Fruit fly (Drosophila melanogaster) whole organism, embryonic: ENCODE results near the gene CG13403.

Experiments
- BtbVII ChIP-seq: fragments of 200-800 bp; sonication (Bioruptor generic); optimal IDR thresholded peaks from 3 replicates; lab custom pipeline; 2017; ENCODE audit warnings: missing biosample characterization, mild to moderate bottlenecking, missing genetic modification characterization
- CG10979 ChIP-seq: fragments of 200-800 bp; sonication (Bioruptor generic); optimal IDR thresholded peaks from 2 replicates; lab custom pipeline; 2018; ENCODE audit warnings: missing biosample characterization, mild to moderate bottlenecking, missing genetic modification characterization, moderate library complexity
- CG11504 ChIP-seq: fragments of 200-800 bp; sonication (Bioruptor generic); optimal IDR thresholded peaks from 3 replicates; lab custom pipeline; 2019; ENCODE audit warnings: missing biosample characterization, mild to moderate bottlenecking, missing genetic modification characterization, moderate library complexity
- CG12299 ChIP-seq: fragments of 200-800 bp; sonication (Bioruptor generic); optimal IDR thresholded peaks from 2 replicates; lab custom pipeline; 2018; ENCODE audit warnings: missing biosample characterization, mild to moderate bottlenecking, missing genetic modification characterization
- CG13424 ChIP-seq: fragments of 200-800 bp; sonication (Bioruptor generic); optimal IDR thresholded peaks from 2 replicates; lab custom pipeline; 2019; ENCODE audit warnings: missing biosample characterization, mild to moderate bottlenecking, missing genetic modification characterization, moderate library complexity
- CG15601 ChIP-seq: fragments of 200-800 bp; sonication (Bioruptor generic); optimal IDR thresholded peaks from 3 replicates; lab custom pipeline; 2019; ENCODE audit warnings: missing biosample characterization, mild to moderate bottlenecking, missing genetic modification characterization, moderate library complexity
- CG15696 ChIP-seq: fragments of 200-800 bp; sonication (Bioruptor generic); optimal IDR thresholded peaks from 2 replicates; lab custom pipeline; 2019; ENCODE audit warnings: missing biosample characterization, mild to moderate bottlenecking, missing genetic modification characterization, moderate library complexity
- CG17359 ChIP-seq: fragments of 200-800 bp; sonication (Bioruptor generic); optimal IDR thresholded peaks from 3 replicates; lab custom pipeline; 2018; ENCODE audit warnings: missing biosample characterization, mild to moderate bottlenecking, missing genetic modification characterization, moderate library complexity
- CG17361 ChIP-seq: fragments of 200-800 bp; sonication (Bioruptor generic); IDR thresholded peaks from 3 replicates; pipeline ENCODE4 v1.3.6; 2022; ENCODE audit warnings: missing biosample characterization, missing genetic modification characterization
- CG30020 ChIP-seq: fragments of 200-800 bp; optimal IDR thresholded peaks from 2 replicates; lab custom pipeline; 2019; ENCODE audit warnings: missing biosample characterization, mild to moderate bottlenecking, missing genetic modification characterization, moderate library complexity
- CG32532 ChIP-seq: fragments of 200-800 bp; sonication (Bioruptor generic); IDR thresholded peaks from 2 replicates; pipeline ENCODE4 v1.3.6; 2022; ENCODE audit warnings: missing biosample characterization, missing genetic modification characterization
- CG4328 ChIP-seq: fragments of 200-800 bp; sonication (Bioruptor generic); optimal IDR thresholded peaks from 3 replicates; lab custom pipeline; 2017; ENCODE audit warnings: missing biosample characterization, missing genetic modification reagents, missing genetic modification characterization
- CG4617 ChIP-seq: fragments of 200-800 bp; sonication (Bioruptor generic); optimal IDR thresholded peaks from 3 replicates; lab custom pipeline; 2016; ENCODE audit warnings: missing biosample characterization, missing genetic modification characterization, borderline replicate concordance
- CG4730 ChIP-seq: fragments of 200-800 bp; sonication (Bioruptor generic); IDR thresholded peaks from 2 replicates; pipeline ENCODE4 v1.3.6; 2022; ENCODE audit warnings: missing biosample characterization, missing genetic modification characterization
- CG7556 ChIP-seq: fragments of 200-800 bp; sonication (Bioruptor generic); optimal IDR thresholded peaks from 2 replicates; lab custom pipeline; 2017; ENCODE audit warnings: missing biosample characterization, mild to moderate bottlenecking, missing genetic modification characterization
- CG7963 ChIP-seq: fragments of 200-800 bp; sonication (Bioruptor generic); IDR thresholded peaks from 3 replicates; pipeline ENCODE4 v1.3.6; 2022; ENCODE audit warnings: missing biosample characterization, missing genetic modification characterization; ENCODE audit not compliant: partially characterized antibody
- CG9797 ChIP-seq: fragments of 200-800 bp; sonication (Bioruptor generic); optimal IDR thresholded peaks from 3 replicates; lab custom pipeline; 2018; ENCODE audit warnings: missing biosample characterization, mild to moderate bottlenecking, missing genetic modification characterization
- CTCF ChIP-seq: fragments of 200-800 bp; sonication (Bioruptor generic); optimal IDR thresholded peaks from 2 replicates; lab custom pipeline; 2017; ENCODE audit warnings: missing biosample characterization, mild to moderate bottlenecking, missing genetic modification characterization, moderate library complexity
- Chrac-16 ChIP-seq: fragments of 200-800 bp; sonication (Bioruptor generic); optimal IDR thresholded peaks from 3 replicates; lab custom pipeline; 2016; ENCODE audit warnings: missing biosample characterization, missing genetic modification characterization
- CoRest ChIP-seq: fragments of 200-800 bp; sonication (Bioruptor generic); optimal IDR thresholded peaks from 3 replicates; lab custom pipeline; 2018; ENCODE audit warnings: missing biosample characterization, mild to moderate bottlenecking, missing genetic modification characterization, moderate library complexity
- Dp ChIP-seq: fragments of 200-800 bp; sonication (Bioruptor generic); optimal IDR thresholded peaks from 2 replicates; lab custom pipeline; 2018; ENCODE audit warnings: missing biosample characterization, mild to moderate bottlenecking, missing genetic modification characterization, moderate library complexity
- Ets65A ChIP-seq: fragments of 200-800 bp; sonication (Bioruptor generic); peaks from one replicate; lab custom pipeline; 2016; ENCODE audit warnings: missing biosample characterization, missing genetic modification characterization
- Fer1 ChIP-seq: fragments of 200-800 bp; sonication (Bioruptor generic); optimal IDR thresholded peaks from 2 replicates; lab custom pipeline; 2017; ENCODE audit warnings: missing biosample characterization, mild to moderate bottlenecking, missing genetic modification characterization
- Fer3 ChIP-seq: fragments of 200-800 bp; sonication (Bioruptor generic); optimal IDR thresholded peaks from 2 replicates; lab custom pipeline; 2018; ENCODE audit warnings: missing biosample characterization, mild to moderate bottlenecking, missing genetic modification characterization, moderate library complexity
- Myb ChIP-seq: fragments of 200-800 bp; sonication (Bioruptor generic); optimal IDR thresholded peaks from 2 replicates; lab custom pipeline; 2016; ENCODE audit warnings: missing biosample characterization, missing genetic modification characterization
- Sox100B ChIP-seq: fragments of 200-800 bp; sonication (Bioruptor generic); optimal IDR thresholded peaks from 3 replicates; lab custom pipeline; 2018; ENCODE audit warnings: missing biosample characterization, mild to moderate bottlenecking, missing genetic modification characterization
- Sox102F ChIP-seq: fragments of 200-800 bp; sonication (Bioruptor generic); optimal IDR thresholded peaks from 2 replicates; lab custom pipeline; 2018; ENCODE audit warnings: missing biosample characterization, mild to moderate bottlenecking, missing genetic modification characterization, moderate library complexity
- Ssrp ChIP-seq: fragments of 200-800 bp; sonication (Bioruptor generic); optimal IDR thresholded peaks from 2 replicates; lab custom pipeline; 2018; ENCODE audit warnings: missing biosample characterization, mild to moderate bottlenecking, missing genetic modification characterization, moderate library complexity
- Vsx1 ChIP-seq: fragments of 200-800 bp; sonication (Bioruptor generic); optimal IDR thresholded peaks from 2 replicates; lab custom pipeline; 2017; ENCODE audit warnings: missing biosample characterization, mild to moderate bottlenecking, missing genetic modification characterization, missing genetic modification reagents
- Xbp1 ChIP-seq: fragments of 200-800 bp; sonication (Bioruptor generic); optimal IDR thresholded peaks from 3 replicates; lab custom pipeline; 2016; ENCODE audit warnings: missing biosample characterization, mild to moderate bottlenecking, missing genetic modification characterization
- amos ChIP-seq: fragments of 200-800 bp; sonication (Bioruptor generic); IDR thresholded peaks from 2 replicates; pipeline ENCODE4 v1.3.6; 2022; ENCODE audit warnings: missing biosample characterization, missing genetic modification characterization; ENCODE audit not compliant: partially characterized antibody
- bsh ChIP-seq, 2 experiments: fragments of 200-800 bp; sonication (Bioruptor generic); optimal IDR thresholded peaks; 2 replicates each; lab custom pipeline; 2017 to 2018; ENCODE audit warnings: mild to moderate bottlenecking in 2 of 2, missing biosample characterization in 2 of 2, missing genetic modification characterization in 2 of 2, moderate library complexity in 1 of 2
- en ChIP-seq: fragments of 200-800 bp; sonication (Bioruptor generic); optimal IDR thresholded peaks from 2 replicates; lab custom pipeline; 2016; ENCODE audit warnings: missing biosample characterization, missing genetic modification characterization
- fd96Cb ChIP-seq: fragments of 200-800 bp; sonication (Bioruptor generic); optimal IDR thresholded peaks from 2 replicates; lab custom pipeline; 2018; ENCODE audit warnings: missing biosample characterization, mild to moderate bottlenecking, missing genetic modification characterization, moderate library complexity
- ftz-f1 ChIP-seq: fragments of 200-800 bp; sonication (Bioruptor generic); optimal IDR thresholded peaks from 2 replicates; lab custom pipeline; 2016; ENCODE audit warnings: missing biosample characterization, missing genetic modification characterization
- grau ChIP-seq: fragments of 200-800 bp; optimal IDR thresholded peaks from 3 replicates; lab custom pipeline; 2019; ENCODE audit warnings: missing biosample characterization, mild to moderate bottlenecking, missing genetic modification characterization, moderate library complexity
- hbn ChIP-seq: fragments of 200-800 bp; sonication (Bioruptor generic); IDR thresholded peaks from 2 replicates; pipeline ENCODE4 v1.3.6; 2022; ENCODE audit warnings: missing biosample characterization, missing genetic modification characterization; ENCODE audit not compliant: partially characterized antibody
- insv ChIP-seq, 2 experiments: fragments of 200-800 bp; sonication (Bioruptor generic); optimal IDR thresholded peaks; 3 replicates each; lab custom pipeline; 2016 to 2018; ENCODE audit warnings: missing biosample characterization in 2 of 2, missing genetic modification characterization in 2 of 2
- inv ChIP-seq: fragments of 200-800 bp; sonication (Bioruptor generic); IDR thresholded peaks from 2 replicates; pipeline ENCODE4 v1.3.6; 2022; ENCODE audit warnings: missing biosample characterization, missing genetic modification characterization; ENCODE audit not compliant: partially characterized antibody
- knrl ChIP-seq: fragments of 200-800 bp; sonication (Bioruptor generic); IDR thresholded peaks from 3 replicates; pipeline ENCODE4 v1.3.6; 2022; ENCODE audit warnings: missing biosample characterization, missing genetic modification characterization; ENCODE audit not compliant: partially characterized antibody
- lilli ChIP-seq: fragments of 200-800 bp; sonication (Bioruptor generic); optimal IDR thresholded peaks from 3 replicates; lab custom pipeline; 2016; ENCODE audit warnings: missing biosample characterization, missing genetic modification characterization
- lola ChIP-seq, 3 experiments: fragments of >200 bp in 2 of 3; fragments of 200-800 bp in 1 of 3; sonication (Bioruptor generic) in 1 of 3; optimal IDR thresholded peaks; 2 replicates each; lab custom pipeline; 2017 to 2019; ENCODE audit warnings: missing biosample characterization in 3 of 3, missing genetic modification characterization in 3 of 3, mild to moderate bottlenecking in 1 of 3, moderate library complexity in 1 of 3
- nerfin-1 ChIP-seq: fragments of 200-800 bp; sonication (Bioruptor generic); optimal IDR thresholded peaks from 3 replicates; lab custom pipeline; 2019; ENCODE audit warnings: missing biosample characterization, mild to moderate bottlenecking, missing genetic modification characterization, moderate library complexity
- nmo ChIP-seq: fragments of 200-800 bp; sonication (Bioruptor generic); optimal IDR thresholded peaks from 2 replicates; lab custom pipeline; 2018; ENCODE audit warnings: missing biosample characterization, mild to moderate bottlenecking, missing genetic modification characterization, moderate library complexity
- odd ChIP-seq: fragments of 200-800 bp; sonication (Bioruptor generic); optimal IDR thresholded peaks from 2 replicates; lab custom pipeline; 2017; ENCODE audit warnings: missing biosample characterization, mild to moderate bottlenecking, missing genetic modification characterization
- pzg ChIP-seq: fragments of 200-800 bp; sonication (Bioruptor generic); optimal IDR thresholded peaks from 3 replicates; lab custom pipeline; 2018; ENCODE audit warnings: missing biosample characterization, mild to moderate bottlenecking, missing genetic modification characterization, moderate library complexity
- stwl ChIP-seq: fragments of 200-800 bp; sonication (Bioruptor generic); optimal IDR thresholded peaks from 3 replicates; lab custom pipeline; 2018; ENCODE audit warnings: missing biosample characterization, mild to moderate bottlenecking, missing genetic modification characterization, moderate library complexity
- zen2 ChIP-seq: fragments of 200-800 bp; sonication (Bioruptor generic); IDR thresholded peaks from 3 replicates; pipeline ENCODE4 v1.3.6; 2022; ENCODE audit warnings: missing biosample characterization, missing genetic modification characterization; ENCODE audit not compliant: partially characterized antibody

The CG13403 gene

DNA sequence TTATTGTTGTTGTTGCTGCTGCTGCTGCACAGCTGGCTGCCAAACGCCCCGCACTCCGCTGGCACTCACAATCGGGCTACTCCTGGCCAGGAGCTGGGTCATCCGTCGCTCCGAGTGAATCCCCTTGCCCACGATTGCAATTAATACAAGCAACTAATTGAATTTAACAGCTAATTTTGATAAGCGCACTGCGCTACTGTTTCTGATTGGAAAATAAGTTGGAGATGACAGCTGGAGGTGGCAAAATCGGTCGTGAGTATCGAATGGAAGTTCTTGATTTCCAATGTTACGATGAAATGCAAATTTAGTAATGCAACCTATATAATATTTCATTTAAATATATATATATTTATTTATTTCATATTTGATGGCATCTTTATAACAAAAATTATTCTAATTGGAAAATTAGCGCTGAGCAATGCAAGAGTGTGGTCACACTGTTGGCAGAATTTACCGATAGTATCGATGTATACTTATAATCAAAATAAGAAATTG lies 42.1 kb upstream of the CG13403 start, which contains the start of gene CG42271 (continued):
- TF ChIP-seq insv (GFP tag; optimal IDR thresholded peaks at IDR 0.05; lab: Kevin White, UChicago) (peak; percentile 58 to 98), CG13424 (tag; lab: Kevin White, UChicago) (peak; percentile 63), pzg (GFP tag; lab: Kevin White, UChicago) (peak; percentile 34), fd96Cb (peak; percentile 16), nmo (GFP tag; lab: Kevin White, UChicago) (peak; percentile 75), BtbVII (peak; percentile 3), Sox102F (no peak), nerfin-1 (peak; percentile 34), inv (peak; percentile 95), Myb (GFP tag; lab: Kevin White, UChicago) (peak; percentile 5), CG17361 (GFP tag; lab: Robert Waterston, UW) (peak; percentile 77), Vsx1 (GFP tag; lab: Kevin White, UChicago) (peak; percentile 36), odd (GFP tag; lab: Kevin White, UChicago) (peak; percentile 7), CTCF (GFP tag; lab: Kevin White, UChicago) (no peak), CG32532 (peak; percentile 29; the same call in 1 of the 2 replicates), CG15601 (tag; lab: Kevin White, UChicago) (peak; percentile 41), CG7556 (GFP tag; lab: Kevin White, UChicago) (peak; percentile 24), amos (GFP tag; lab: Robert Waterston, UW) (peak; percentile 89), CG15696 (peak; percentile 55), ftz-f1 (GFP tag; lab: Kevin White, UChicago) (peak; percentile 15), lilli (GFP tag; lab: Kevin White, UChicago) (peak; percentile 8), grau (peak; percentile 63), CG11504 (tag; lab: Kevin White, UChicago) (no peak), Fer3 (peak; percentile 47), bsh (GFP tag; optimal IDR thresholded peaks at IDR 0.05; lab: Kevin White, UChicago) (peak in 1 of 2 experiments; percentile 36), CG4328 (GFP tag; lab: Kevin White, UChicago) (peak; percentile 22), hbn (peak; percentile 86), Fer1 (GFP tag; lab: Kevin White, UChicago) (peak; percentile 46), Xbp1 (GFP tag; lab: Kevin White, UChicago) (peak; percentile 41), CG17359 (peak; percentile 34), CoRest (tag; lab: Kevin White, UChicago) (peak; percentile 76), CG10979 (tag; lab: Kevin White, UChicago) (peak; percentile 5), CG7963 (peak; percentile 72; the same call in 2 of the 3 replicates), CG12299 (tag; lab: Kevin White, UChicago) (no peak), Sox100B (GFP tag; lab: Kevin White, UChicago) (no peak), lola (GFP tag; optimal IDR thresholded peaks at IDR 0.05; lab: Kevin White, UChicago) (peak in 1 of 3 experiments; percentile 48), CG4730 (GFP tag; lab: Robert Waterston, UW) (no peak), knrl (GFP tag; lab: Robert Waterston, UW) (peak; percentile 97), stwl (tag; lab: Kevin White, UChicago) (peak; percentile 76), zen2 (GFP tag; lab: Robert Waterston, UW) (peak; percentile 89), Ets65A (peak; percentile 58), Chrac-16 (GFP tag; lab: Kevin White, UChicago) (peak; percentile 37), Ssrp (tag; lab: Kevin White, UChicago) (peak; percentile 40), CG4617 (GFP tag; lab: Kevin White, UChicago) (peak; percentile 50), Dp (peak; percentile 9), en (GFP tag; lab: Kevin White, UChicago) (no peak), CG30020 (peak; percentile 57), CG9797 (GFP tag; lab: Kevin White, UChicago) (peak; percentile 8)
